Fruit fly (Drosophila melanogaster) whole organism, embryonic: ENCODE results near the gene jim.

Experiments
- Adf1 ChIP-seq: fragments of 200-800 bp; sonication (Bioruptor generic); IDR thresholded peaks from 2 replicates; pipeline ENCODE4 v1.3.6; 2022; ENCODE audit warnings: missing biosample characterization, missing genetic modification characterization
- Blimp-1 ChIP-seq: fragments of 200-800 bp; sonication (Bioruptor generic); optimal IDR thresholded peaks from 3 replicates; lab custom pipeline; 2018; ENCODE audit warnings: missing biosample characterization, missing genetic modification characterization, mild to moderate bottlenecking, moderate library complexity, missing genetic modification reagents
- Bteb2 ChIP-seq: fragments of 200-800 bp; sonication (Bioruptor generic); optimal IDR thresholded peaks from 2 replicates; lab custom pipeline; 2016; ENCODE audit warnings: missing biosample characterization, missing genetic modification characterization
- CG10431 ChIP-seq: fragments of 200-800 bp; sonication (Bioruptor generic); optimal IDR thresholded peaks from 3 replicates; lab custom pipeline; 2018; ENCODE audit warnings: missing biosample characterization, mild to moderate bottlenecking, missing genetic modification characterization
- CG10462 ChIP-seq: fragments of 200-800 bp; sonication (Bioruptor generic); optimal IDR thresholded peaks from 2 replicates; lab custom pipeline; 2016; ENCODE audit warnings: missing biosample characterization, missing genetic modification characterization
- CG11696 ChIP-seq: fragments of 200-800 bp; sonication (Bioruptor generic); IDR thresholded peaks from 2 replicates; pipeline ENCODE4 v1.3.6; 2022; ENCODE audit warnings: missing biosample characterization, missing genetic modification characterization
- CG12071 ChIP-seq: fragments of 200-800 bp; sonication (Bioruptor generic); optimal IDR thresholded peaks from 3 replicates; lab custom pipeline; 2018; ENCODE audit warnings: missing biosample characterization, mild to moderate bottlenecking, missing genetic modification characterization
- CG12299 ChIP-seq: fragments of 200-800 bp; sonication (Bioruptor generic); optimal IDR thresholded peaks from 2 replicates; lab custom pipeline; 2018; ENCODE audit warnings: missing biosample characterization, mild to moderate bottlenecking, missing genetic modification characterization
- CG12659 ChIP-seq: fragments of 200-800 bp; sonication (Bioruptor generic); optimal IDR thresholded peaks from 3 replicates; lab custom pipeline; 2017; ENCODE audit warnings: mild to moderate bottlenecking, missing biosample characterization, missing genetic modification reagents, missing genetic modification characterization
- CG17385 ChIP-seq: fragments of 200-800 bp; sonication (Bioruptor generic); optimal IDR thresholded peaks from 3 replicates; lab custom pipeline; 2018; ENCODE audit warnings: missing biosample characterization, mild to moderate bottlenecking, missing genetic modification characterization
- CG17612 ChIP-seq: fragments of 200-800 bp; sonication (Bioruptor generic); IDR thresholded peaks from 2 replicates; pipeline ENCODE4 v1.3.6; 2022; ENCODE audit warnings: missing biosample characterization, missing genetic modification characterization
- CG18764 ChIP-seq: fragments of 200-800 bp; sonication (Bioruptor generic); optimal IDR thresholded peaks from 3 replicates; lab custom pipeline; 2016; ENCODE audit warnings: missing biosample characterization, missing genetic modification characterization
- CG2120 ChIP-seq: fragments of 200-800 bp; sonication (Bioruptor generic); optimal IDR thresholded peaks from 3 replicates; lab custom pipeline; 2016; ENCODE audit warnings: missing biosample characterization, missing genetic modification characterization
- CG2129 ChIP-seq: fragments of 200-800 bp; sonication (Bioruptor generic); IDR thresholded peaks from 2 replicates; pipeline ENCODE4 v1.3.6; 2022; ENCODE audit warnings: missing biosample characterization, missing genetic modification characterization; ENCODE audit not compliant: partially characterized antibody
- CG2199 ChIP-seq: fragments of 200-800 bp; sonication (Bioruptor generic); IDR thresholded peaks from 3 replicates; pipeline ENCODE4 v1.3.6; 2022; ENCODE audit warnings: missing biosample characterization, missing genetic modification characterization
- CG2678 ChIP-seq: fragments of 200-800 bp; sonication (Bioruptor generic); optimal IDR thresholded peaks from 3 replicates; lab custom pipeline; 2019; ENCODE audit warnings: missing biosample characterization, mild to moderate bottlenecking, missing genetic modification characterization, moderate library complexity
- CG3163 ChIP-seq: fragments of 200-800 bp; sonication (Bioruptor generic); optimal IDR thresholded peaks from 3 replicates; lab custom pipeline; 2016; ENCODE audit warnings: missing biosample characterization, missing genetic modification characterization
- CG33213 ChIP-seq: fragments of 200-800 bp; sonication (Bioruptor generic); optimal IDR thresholded peaks from 3 replicates; lab custom pipeline; 2016; ENCODE audit warnings: missing biosample characterization, missing genetic modification characterization
- CG3995 ChIP-seq: fragments of 200-800 bp; sonication (Bioruptor generic); optimal IDR thresholded peaks from 3 replicates; lab custom pipeline; 2016; ENCODE audit warnings: missing biosample characterization, missing genetic modification characterization
- CG4707 ChIP-seq: fragments of 200-800 bp; sonication (Bioruptor generic); optimal IDR thresholded peaks from 2 replicates; lab custom pipeline; 2018; ENCODE audit warnings: missing biosample characterization, mild to moderate bottlenecking, missing genetic modification characterization, moderate library complexity
- CG8388 ChIP-seq: fragments of 200-800 bp; sonication (Bioruptor generic); optimal IDR thresholded peaks from 2 replicates; lab custom pipeline; 2019; ENCODE audit warnings: missing biosample characterization, mild to moderate bottlenecking, missing genetic modification characterization, moderate library complexity
- CkIIα-i1 ChIP-seq: fragments of 200-800 bp; sonication (Bioruptor generic); IDR thresholded peaks from 2 replicates; pipeline ENCODE4 v1.3.6; 2022; ENCODE audit warnings: missing biosample characterization, missing genetic modification characterization
- CoRest ChIP-seq: fragments of 200-800 bp; sonication (Bioruptor generic); optimal IDR thresholded peaks from 3 replicates; lab custom pipeline; 2018; ENCODE audit warnings: missing biosample characterization, mild to moderate bottlenecking, missing genetic modification characterization, moderate library complexity
- Deaf1 ChIP-seq: fragments of 200-800 bp; optimal IDR thresholded peaks from 3 replicates; lab custom pipeline; 2019; ENCODE audit warnings: missing biosample characterization, mild to moderate bottlenecking, missing genetic modification characterization, moderate library complexity
- Dfd ChIP-seq, 2 experiments: fragments of >200 bp; optimal IDR thresholded peaks; 2 replicates each; lab custom pipeline; 2017; ENCODE audit warnings: missing biosample characterization in 2 of 2, missing genetic modification characterization in 2 of 2
- Ets65A ChIP-seq: fragments of 200-800 bp; sonication (Bioruptor generic); peaks from one replicate; lab custom pipeline; 2016; ENCODE audit warnings: missing biosample characterization, missing genetic modification characterization
- Ets97D ChIP-seq: fragments of 200-800 bp; sonication (Bioruptor generic); optimal IDR thresholded peaks from 3 replicates; lab custom pipeline; 2016; ENCODE audit warnings: missing biosample characterization, missing genetic modification characterization
- Hey ChIP-seq: fragments of 200-800 bp; sonication (Bioruptor generic); optimal IDR thresholded peaks from 3 replicates; lab custom pipeline; 2018; ENCODE audit warnings: missing biosample characterization, mild to moderate bottlenecking, missing genetic modification characterization
- HmgZ ChIP-seq: fragments of 200-800 bp; sonication (Bioruptor generic); optimal IDR thresholded peaks from 2 replicates; lab custom pipeline; 2018; ENCODE audit warnings: missing biosample characterization, mild to moderate bottlenecking, missing genetic modification characterization
- Lpt ChIP-seq: fragments of >200 bp; optimal IDR thresholded peaks from 2 replicates; lab custom pipeline; 2018; ENCODE audit warnings: missing biosample characterization, missing genetic modification characterization
- Myb ChIP-seq: fragments of 200-800 bp; sonication (Bioruptor generic); optimal IDR thresholded peaks from 2 replicates; lab custom pipeline; 2016; ENCODE audit warnings: missing biosample characterization, missing genetic modification characterization
- NC2β ChIP-seq: fragments of 200-800 bp; sonication (Bioruptor generic); optimal IDR thresholded peaks from 2 replicates; lab custom pipeline; 2016; ENCODE audit warnings: missing biosample characterization, missing genetic modification characterization
- NFAT ChIP-seq: fragments of 200-800 bp; sonication (Bioruptor generic); IDR thresholded peaks from 2 replicates; pipeline ENCODE4 v1.3.6; 2022; ENCODE audit warnings: missing biosample characterization, missing genetic modification characterization
- NK7.1 ChIP-seq: fragments of 200-800 bp; sonication (Bioruptor generic); optimal IDR thresholded peaks from 3 replicates; lab custom pipeline; 2016; ENCODE audit warnings: missing biosample characterization, missing genetic modification characterization
- Tbp ChIP-seq: fragments of >200 bp; optimal IDR thresholded peaks from 2 replicates; lab custom pipeline; 2018; ENCODE audit warnings: missing biosample characterization, missing genetic modification characterization
- ash1 ChIP-seq: fragments of 200-800 bp; sonication (Bioruptor generic); optimal IDR thresholded peaks from 2 replicates; lab custom pipeline; 2018; ENCODE audit warnings: missing biosample characterization, mild to moderate bottlenecking, missing genetic modification characterization
- bowl ChIP-seq: fragments of 200-800 bp; sonication (Bioruptor generic); IDR thresholded peaks from 2 replicates; pipeline ENCODE4 v1.3.6; 2022; ENCODE audit warnings: missing biosample characterization, missing genetic modification characterization
- chinmo ChIP-seq: fragments of 200-800 bp; sonication (Bioruptor generic); IDR thresholded peaks from 4 replicates; pipeline ENCODE4 v1.3.6; 2022; ENCODE audit warnings: missing biosample characterization, missing genetic modification characterization; ENCODE audit not compliant: partially characterized antibody
- disco-r ChIP-seq: fragments of 200-800 bp; sonication (Bioruptor generic); optimal IDR thresholded peaks from 2 replicates; lab custom pipeline; 2016; ENCODE audit warnings: missing biosample characterization, missing genetic modification characterization
- dmrt11E ChIP-seq: fragments of 200-800 bp; sonication (Bioruptor generic); optimal IDR thresholded peaks from 3 replicates; lab custom pipeline; 2018; ENCODE audit warnings: missing biosample characterization, mild to moderate bottlenecking, missing genetic modification characterization, moderate library complexity
- dmrt99B ChIP-seq: fragments of 200-800 bp; sonication (Bioruptor generic); optimal IDR thresholded peaks from 2 replicates; lab custom pipeline; 2018; ENCODE audit warnings: missing biosample characterization, mild to moderate bottlenecking, missing genetic modification characterization, moderate library complexity
- eyg ChIP-seq: fragments of 200-800 bp; sonication (Bioruptor generic); optimal IDR thresholded peaks from 3 replicates; lab custom pipeline; 2016; ENCODE audit warnings: missing biosample characterization, missing genetic modification characterization
- gem ChIP-seq: fragments of 200-800 bp; sonication (Bioruptor generic); optimal IDR thresholded peaks from 2 replicates; lab custom pipeline; 2019; ENCODE audit warnings: missing biosample characterization, mild to moderate bottlenecking, missing genetic modification characterization, moderate library complexity
- h ChIP-seq: fragments of >200 bp; optimal IDR thresholded peaks from 2 replicates; lab custom pipeline; 2017
- insv ChIP-seq, 2 experiments: fragments of 200-800 bp; sonication (Bioruptor generic); optimal IDR thresholded peaks; 3 replicates each; lab custom pipeline; 2016 to 2018; ENCODE audit warnings: missing biosample characterization in 2 of 2, missing genetic modification characterization in 2 of 2
- ken ChIP-seq: fragments of 200-800 bp; sonication (Bioruptor generic); IDR thresholded peaks from 3 replicates; pipeline ENCODE4 v1.3.6; 2022; ENCODE audit warnings: missing biosample characterization, missing genetic modification characterization
- lov ChIP-seq, 2 experiments: fragments of 200-800 bp in 1 of 2; fragments of >200 bp in 1 of 2; sonication (Bioruptor generic) in 1 of 2; IDR thresholded peaks in 1 of 2; optimal IDR thresholded peaks in 1 of 2; 2 replicates in 1 of 2; 3 replicates in 1 of 2; pipeline versions ENCODE4 v1.3.6 to Lab custom; 2017 to 2022; ENCODE audit warnings: missing biosample characterization in 1 of 2, missing genetic modification characterization in 1 of 2
- pzg ChIP-seq: fragments of 200-800 bp; sonication (Bioruptor generic); optimal IDR thresholded peaks from 3 replicates; lab custom pipeline; 2018; ENCODE audit warnings: missing biosample characterization, mild to moderate bottlenecking, missing genetic modification characterization, moderate library complexity
- slou ChIP-seq: fragments of 200-800 bp; sonication (Bioruptor generic); optimal IDR thresholded peaks from 3 replicates; lab custom pipeline; 2016; ENCODE audit warnings: missing biosample characterization, missing genetic modification characterization
- zf30C ChIP-seq: fragments of 200-800 bp; sonication (Bioruptor generic); optimal IDR thresholded peaks from 3 replicates; lab custom pipeline; 2018; ENCODE audit warnings: missing biosample characterization, mild to moderate bottlenecking, missing genetic modification characterization

The jim gene

dm6 chr3L:22871030-22871844 lies 36.2 kb upstream of the jim start (continued):
- no peak for TF ChIP-seq CG12659 (GFP tag; lab: Kevin White, UChicago)
- TF ChIP-seq CG17612 (GFP tag; lab: Robert Waterston, UW), result no peak
- peak; percentile 41 for TF ChIP-seq CG2129
- no peak for TF ChIP-seq CG3163 (GFP tag; lab: Kevin White, UChicago)
- TF ChIP-seq CG17385 (GFP tag; lab: Kevin White, UChicago), result no peak
- TF ChIP-seq gem (tag; lab: Kevin White, UChicago), result no peak
- TF ChIP-seq disco-r (GFP tag; lab: Kevin White, UChicago), result no peak
- no peak for TF ChIP-seq Tbp (GFP tag; lab: Kevin White, UChicago)
- no peak for TF ChIP-seq ash1 (GFP tag; lab: Kevin White, UChicago)
- no peak for TF ChIP-seq slou (GFP tag; lab: Kevin White, UChicago)
- TF ChIP-seq bowl (GFP tag; lab: Robert Waterston, UW), result no peak
- TF ChIP-seq Ets65A, result peak; percentile 55
- TF ChIP-seq ken (GFP tag; lab: Robert Waterston, UW), result no peak
- TF ChIP-seq CG4707, result no peak
- TF ChIP-seq CkIIα-i1, result no peak
- no peak for TF ChIP-seq CG12071 (GFP tag; lab: Kevin White, UChicago)
- peak; percentile 9 for TF ChIP-seq CG2120 (GFP tag; lab: Kevin White, UChicago)
- no peak for TF ChIP-seq CG11696 (GFP tag; lab: Robert Waterston, UW)
- no peak for TF ChIP-seq Ets97D (GFP tag; lab: Kevin White, UChicago)
- TF ChIP-seq Blimp-1 (GFP tag; lab: Kevin White, UChicago), result no peak
- no peak for TF ChIP-seq CG18764
- no peak for TF ChIP-seq Hey (tag; lab: Kevin White, UChicago)
- no peak for TF ChIP-seq CG8388 (GFP tag; lab: Kevin White, UChicago)
- TF ChIP-seq dmrt11E (tag; lab: Kevin White, UChicago), result no peak
- no peak for TF ChIP-seq Myb (GFP tag; lab: Kevin White, UChicago)
- TF ChIP-seq CG2199 (GFP tag; lab: Robert Waterston, UW), result no peak
- no peak for TF ChIP-seq chinmo
- peak; percentile 2 for TF ChIP-seq HmgZ
- no peak for TF ChIP-seq zf30C (GFP tag; lab: Kevin White, UChicago)
- no peak for TF ChIP-seq Lpt (GFP tag; lab: Kevin White, UChicago)
- TF ChIP-seq CG33213 (GFP tag; lab: Kevin White, UChicago), result peak; percentile 2
- TF ChIP-seq CG10462, result no peak
- no peak for TF ChIP-seq lov (optimal IDR thresholded peaks at IDR 0.05; lab: Kevin White, UChicago)
- no peak for TF ChIP-seq lov (GFP tag; IDR thresholded peaks at IDR 0.05; lab: Robert Waterston, UW)
- TF ChIP-seq dmrt99B (tag; lab: Kevin White, UChicago), result no peak
- TF ChIP-seq Bteb2 (GFP tag; lab: Kevin White, UChicago), result no peak
- no peak for TF ChIP-seq eyg (GFP tag; lab: Kevin White, UChicago)
- TF ChIP-seq NK7.1 (GFP tag; lab: Kevin White, UChicago), result no peak
- no peak for TF ChIP-seq CG2678
- peak; percentile 50; the same call in 1 of the 2 replicates for TF ChIP-seq NFAT (GFP tag; lab: Robert Waterston, UW)
- no peak for TF ChIP-seq CG12299 (tag; lab: Kevin White, UChicago)
- TF ChIP-seq Adf1 (GFP tag; lab: Robert Waterston, UW), result peak; percentile 12
- TF ChIP-seq h (lab: Kevin White, UChicago), result no peak
- no peak for TF ChIP-seq NC2β (GFP tag; lab: Kevin White, UChicago)
- TF ChIP-seq CG10431 (GFP tag; lab: Kevin White, UChicago), result no peak
- no peak for TF ChIP-seq Dfd (GFP tag; optimal IDR thresholded peaks at IDR 0.05; lab: Kevin White, UChicago)
- no peak for TF ChIP-seq insv (GFP tag; optimal IDR thresholded peaks at IDR 0.05; lab: Kevin White, UChicago)
- peak; percentile 68 for TF ChIP-seq CG3995 (GFP tag; lab: Kevin White, UChicago)
- no peak for TF ChIP-seq Deaf1 (tag; lab: Kevin White, UChicago)
- TF ChIP-seq CoRest (tag; lab: Kevin White, UChicago), result no peak
- peak; percentile 1 for TF ChIP-seq pzg (GFP tag; lab: Kevin White, UChicago)
